Worm (Caenorhabditis elegans): Measurements from ENCODE around the gene Y39A1A.3.

DNA sequence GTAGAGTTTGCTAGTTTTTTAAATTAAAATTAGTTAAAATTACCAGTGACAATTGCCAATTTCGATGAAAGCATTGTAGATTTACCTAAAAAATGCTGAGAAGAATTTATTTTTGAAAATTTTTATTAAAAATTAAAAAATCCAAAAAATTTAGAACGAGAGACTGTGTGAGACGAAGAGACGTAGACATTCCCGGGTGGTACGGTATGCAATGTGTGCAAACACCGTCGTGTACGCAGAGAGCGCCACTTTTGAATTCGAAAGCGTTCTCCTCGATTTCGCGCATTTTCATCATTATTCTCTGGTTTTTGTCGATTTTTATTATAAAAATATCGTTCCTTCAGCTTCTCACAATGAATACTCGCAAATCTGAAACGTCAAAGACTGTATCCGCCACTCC lies 46.5 kb upstream of the Y39A1A.3 start, which contains the start of the genes dhs-11 and orc-1:
- TF ChIP-seq fos-1 (tag; optimal IDR thresholded peaks at IDR 0.05) (peak; percentile 13), F13H6.1 (tag; optimal IDR thresholded peaks at IDR 0.05) (no peak), ZK546.5 (tag; optimal IDR thresholded peaks at IDR 0.05) (no peak), lin-11 (tag; optimal IDR thresholded peaks at IDR 0.05) (peak; percentile 52), nhr-77 (tag; optimal IDR thresholded peaks at IDR 0.05) (no peak), nhr-12 (tag; optimal IDR thresholded peaks at IDR 0.05) (no peak), lsy-2 (tag; optimal IDR thresholded peaks at IDR 0.05) (peak; percentile 91 to 99), nhr-23 (tag; optimal IDR thresholded peaks at IDR 0.05) (no peak), nhr-237 (tag; optimal IDR thresholded peaks at IDR 0.05) (no peak)

Data from whole organism, L2 larva.